Fruit fly (Drosophila melanogaster): Measurements from ENCODE around the gene Asciz.

Gene Asciz

DNA sequence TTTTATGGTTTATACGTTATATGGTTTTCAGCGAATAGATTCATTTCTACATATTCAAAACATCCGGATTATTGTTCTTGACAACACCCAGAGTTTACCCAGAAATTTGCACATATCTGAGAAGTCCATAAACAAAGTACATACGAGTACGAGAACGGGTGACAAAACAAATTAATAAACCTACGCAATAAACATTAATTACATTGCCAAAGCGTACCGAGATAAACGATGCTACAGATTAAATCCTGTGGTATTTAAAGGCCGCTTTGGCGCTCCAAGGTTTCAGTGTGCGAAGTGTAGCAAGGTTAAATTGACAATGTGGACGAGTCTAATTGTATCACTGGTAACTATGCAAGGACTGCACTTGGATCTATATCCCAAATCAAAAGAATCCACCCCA is 21.2 kb upstream of the Asciz start, which contains the start of gene CG14957:
Gene CG14957 (plus strand): TSS at position 301 of the 400 bp plus-strand sequence.
- TF ChIP-seq h (optimal IDR thresholded peaks at IDR 0.05) = no peak
- no peak for TF ChIP-seq ttk (optimal IDR thresholded peaks at IDR 0.05)
- TF ChIP-seq Myc (optimal IDR thresholded peaks at IDR 0.05) = no peak
- TF ChIP-seq psq (optimal IDR thresholded peaks at IDR 0.05) = no peak
- no peak for TF ChIP-seq Sin3A (optimal IDR thresholded peaks at IDR 0.05)
- no peak for TF ChIP-seq insv (optimal IDR thresholded peaks at IDR 0.05)

DNA sequence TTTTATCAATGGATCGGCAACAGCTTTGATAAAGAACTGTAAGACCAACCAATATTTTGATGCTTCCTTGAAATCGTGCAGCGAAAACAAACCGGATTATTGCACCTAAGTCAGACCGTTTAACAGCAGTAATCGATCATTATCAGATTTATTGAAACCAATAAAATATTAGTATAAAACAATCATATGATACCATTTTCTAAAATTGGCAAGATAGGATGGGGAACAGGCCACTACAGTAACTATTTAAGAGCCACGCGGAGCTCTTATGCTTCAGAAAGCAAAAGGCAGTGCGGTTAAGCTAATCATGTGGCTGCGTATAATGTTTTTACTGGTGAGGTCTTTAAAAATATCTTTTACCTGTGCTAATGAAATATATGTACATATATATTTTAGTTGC is 20.3 kb upstream of the Asciz start, which contains the start of gene CG32284:
Gene CG32284 (plus strand): TSS at position 301 of the 400 bp plus-strand sequence.
- TF ChIP-seq Myc (optimal IDR thresholded peaks at IDR 0.05) = no peak
- no peak for TF ChIP-seq h (optimal IDR thresholded peaks at IDR 0.05)
- no peak for TF ChIP-seq insv (optimal IDR thresholded peaks at IDR 0.05)

DNA sequence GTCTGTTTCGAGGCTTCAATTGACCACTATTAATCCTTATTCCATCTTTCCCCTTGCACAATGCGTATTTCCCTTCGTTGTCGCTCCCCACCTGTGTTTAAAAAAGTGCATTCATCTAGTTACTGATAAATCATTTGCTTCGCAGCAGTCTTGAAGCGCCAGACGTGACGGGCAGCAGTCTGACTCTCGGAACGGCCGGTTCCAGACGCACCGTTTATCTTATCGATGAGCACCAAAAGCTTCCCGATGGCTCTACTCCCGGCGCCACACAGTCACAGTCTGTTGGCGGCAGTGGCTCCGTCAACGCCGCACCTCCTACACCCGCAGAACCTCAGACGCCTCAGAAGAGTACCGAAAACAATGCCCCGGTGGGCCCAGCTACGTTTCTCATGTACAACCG is 18.1 kb upstream of the Asciz start, which contains the start of gene CG42494:
Gene CG42494 (plus strand): TSS at position 301 of the 400 bp plus-strand sequence.
- no peak for TF ChIP-seq ttk (optimal IDR thresholded peaks at IDR 0.05)

DNA sequence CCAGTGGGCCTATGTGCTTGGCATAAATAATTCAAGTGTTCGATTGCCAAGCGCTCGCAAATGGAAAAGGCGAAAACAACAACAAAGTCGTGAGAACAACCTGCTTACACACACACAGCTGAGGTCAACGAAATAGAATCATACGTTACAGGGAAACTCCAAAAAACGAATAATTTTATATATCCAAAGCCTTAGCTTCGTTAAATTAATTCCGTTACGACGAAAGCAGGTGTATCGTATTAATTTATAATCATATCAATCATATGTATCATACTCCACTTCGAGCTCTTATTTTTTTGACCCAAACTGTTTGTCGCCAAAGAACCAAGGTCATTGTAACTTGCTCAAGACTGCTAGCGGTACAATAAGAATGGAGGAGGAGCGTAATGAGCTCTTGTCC is 13.4 kb upstream of the Asciz start:
- TF ChIP-seq Myc (optimal IDR thresholded peaks at IDR 0.05) (no peak), h (optimal IDR thresholded peaks at IDR 0.05) (no peak), insv (optimal IDR thresholded peaks at IDR 0.05) (no peak), psq (optimal IDR thresholded peaks at IDR 0.05) (no peak), Sin3A (optimal IDR thresholded peaks at IDR 0.05) (no peak), ttk (optimal IDR thresholded peaks at IDR 0.05) (no peak)

DNA sequence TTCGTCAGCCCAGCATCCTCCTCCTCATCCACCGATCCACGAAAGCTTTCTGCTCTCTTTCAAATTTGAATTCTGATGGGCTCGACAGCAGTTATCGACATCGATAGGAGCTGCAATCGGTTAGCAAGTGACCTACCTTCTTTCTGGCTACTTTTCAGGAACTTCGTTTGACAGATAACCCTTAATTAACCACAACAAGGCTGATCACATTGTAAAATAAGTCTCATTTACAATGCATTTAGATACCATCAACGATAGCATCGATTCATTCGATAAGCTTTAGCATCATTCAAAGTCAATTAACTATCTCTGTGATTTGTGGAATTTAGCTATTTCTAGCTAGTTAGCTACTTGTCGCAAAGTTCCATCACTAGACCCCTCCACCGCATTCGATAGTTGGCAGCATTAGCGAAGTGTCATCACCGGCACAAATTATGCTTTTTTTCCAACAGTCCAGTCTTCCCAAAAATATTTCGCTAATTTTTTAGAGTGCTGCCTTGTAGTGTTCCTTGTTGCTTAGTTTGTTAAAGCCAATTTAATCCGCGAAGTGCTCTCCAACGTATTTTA is 12.6 kb upstream of the Asciz start, which contains the start of the genes MnM and Girdin:
Gene MnM (minus strand): TSS at position 51 of the 567 bp plus-strand sequence.
Gene Girdin (plus strand): TSS at position 401 of the 567 bp plus-strand sequence.
- TF ChIP-seq psq (optimal IDR thresholded peaks at IDR 0.05) = no peak
- TF ChIP-seq h (optimal IDR thresholded peaks at IDR 0.05) = no peak
- TF ChIP-seq ttk (optimal IDR thresholded peaks at IDR 0.05) = no peak
- TF ChIP-seq insv (optimal IDR thresholded peaks at IDR 0.05) = no peak
- no peak for TF ChIP-seq Myc (optimal IDR thresholded peaks at IDR 0.05)
- no peak for TF ChIP-seq Sin3A (optimal IDR thresholded peaks at IDR 0.05)

DNA sequence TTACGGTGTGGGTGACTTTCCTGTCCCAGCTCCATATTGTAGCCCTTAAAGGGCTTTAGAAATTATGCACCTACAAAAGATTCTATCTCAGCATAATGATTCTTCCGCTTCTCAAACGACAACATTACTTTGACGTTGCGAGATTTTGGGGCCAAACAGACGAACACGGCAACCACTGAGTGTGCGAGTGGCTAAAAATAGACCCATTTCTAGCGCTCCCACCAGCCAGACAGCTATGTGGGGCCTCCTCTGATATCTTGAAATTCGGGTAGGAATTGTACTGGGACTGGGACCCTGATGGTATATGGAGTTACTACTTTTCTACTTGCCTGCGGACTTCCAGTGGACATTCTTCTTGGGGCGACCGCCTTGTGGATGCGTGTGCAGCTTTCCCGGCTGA is 11.8 kb upstream of the Asciz start:
- TF ChIP-seq h (optimal IDR thresholded peaks at IDR 0.05) (no peak), insv (optimal IDR thresholded peaks at IDR 0.05) (no peak), ttk (optimal IDR thresholded peaks at IDR 0.05) (no peak), Sin3A (optimal IDR thresholded peaks at IDR 0.05) (no peak), Myc (optimal IDR thresholded peaks at IDR 0.05) (no peak), psq (optimal IDR thresholded peaks at IDR 0.05) (no peak)

DNA sequence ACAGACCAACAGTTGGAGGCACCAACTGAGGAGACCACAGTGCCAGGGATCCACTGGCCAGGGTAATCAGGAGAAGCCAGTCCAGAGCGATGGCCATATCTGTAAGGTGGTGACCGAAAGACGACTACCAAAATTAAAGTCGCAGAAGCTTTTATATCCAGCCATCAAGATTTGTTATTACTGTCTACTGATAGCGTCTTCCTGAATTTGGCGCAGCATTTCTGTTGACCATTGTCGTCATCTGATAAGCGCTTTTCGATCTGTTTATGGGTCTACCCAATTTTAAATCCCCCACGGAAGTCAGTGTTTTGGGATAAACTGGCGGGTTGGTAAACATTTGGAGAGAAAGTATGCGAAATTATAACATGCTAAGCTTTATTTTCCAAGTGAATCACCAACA is 6.4 kb upstream of the Asciz start, which contains the start of gene CG14963:
Gene CG14963 (minus strand): TSS at position 101 of the 400 bp plus-strand sequence.
- TF ChIP-seq Myc (optimal IDR thresholded peaks at IDR 0.05) (no peak), insv (optimal IDR thresholded peaks at IDR 0.05) (no peak), psq (optimal IDR thresholded peaks at IDR 0.05) (no peak), Sin3A (optimal IDR thresholded peaks at IDR 0.05) (no peak), ttk (optimal IDR thresholded peaks at IDR 0.05) (no peak), h (optimal IDR thresholded peaks at IDR 0.05) (no peak)

DNA sequence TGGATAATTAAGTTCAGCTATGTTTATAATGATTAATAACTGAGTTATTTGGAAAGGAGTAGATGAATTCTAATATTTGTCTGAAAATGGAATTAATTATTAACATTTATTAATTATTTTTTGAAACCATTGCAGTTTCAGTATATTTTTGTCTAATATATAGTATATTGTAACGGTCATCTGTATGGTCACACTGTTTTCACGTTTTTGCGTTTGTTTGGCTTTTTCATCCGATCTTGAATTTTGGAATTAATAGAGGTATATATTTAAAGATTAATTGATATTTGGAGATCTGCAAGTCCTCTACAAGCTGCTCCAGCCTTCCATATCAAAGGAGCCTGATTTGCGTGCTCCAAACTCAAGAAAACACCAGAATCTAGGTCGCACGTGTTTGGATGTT is 3.1 kb upstream of the Asciz start, which contains the start of the genes CG32278 and CG32281:
Gene CG32278 (plus strand): TSS at position 180 of the 400 bp plus-strand sequence.
Gene CG32281 (plus strand): TSS at position 269 of the 400 bp plus-strand sequence.
- no peak for TF ChIP-seq ttk (optimal IDR thresholded peaks at IDR 0.05)
- TF ChIP-seq insv (optimal IDR thresholded peaks at IDR 0.05) = no peak
- TF ChIP-seq psq (optimal IDR thresholded peaks at IDR 0.05) = no peak
- no peak for TF ChIP-seq h (optimal IDR thresholded peaks at IDR 0.05)
- no peak for TF ChIP-seq Myc (optimal IDR thresholded peaks at IDR 0.05)
- TF ChIP-seq Sin3A (optimal IDR thresholded peaks at IDR 0.05) = no peak

DNA sequence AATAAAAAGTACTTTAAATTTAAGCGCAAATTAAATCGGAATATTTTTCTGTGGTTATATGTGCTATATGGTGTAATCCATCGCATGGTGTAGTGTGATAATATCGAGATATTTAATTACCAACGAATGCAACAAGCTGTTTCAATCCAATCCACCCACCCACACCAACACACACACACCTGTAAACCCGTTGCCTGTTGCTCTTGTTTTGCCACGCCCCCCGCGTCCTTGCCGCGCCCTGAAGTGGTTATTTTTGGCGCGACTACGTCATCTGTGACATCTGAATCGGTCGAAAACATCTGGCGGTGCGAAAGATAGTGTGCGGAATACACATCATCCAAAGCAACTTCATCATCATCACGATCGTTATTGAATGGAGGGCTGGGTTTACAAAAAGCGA is 651 bp downstream of the Asciz start:
- TF ChIP-seq insv (optimal IDR thresholded peaks at IDR 0.05) (no peak), Myc (optimal IDR thresholded peaks at IDR 0.05) (no peak), psq (optimal IDR thresholded peaks at IDR 0.05) (no peak), h (optimal IDR thresholded peaks at IDR 0.05) (no peak), Sin3A (optimal IDR thresholded peaks at IDR 0.05) (no peak), ttk (optimal IDR thresholded peaks at IDR 0.05) (no peak)

DNA sequence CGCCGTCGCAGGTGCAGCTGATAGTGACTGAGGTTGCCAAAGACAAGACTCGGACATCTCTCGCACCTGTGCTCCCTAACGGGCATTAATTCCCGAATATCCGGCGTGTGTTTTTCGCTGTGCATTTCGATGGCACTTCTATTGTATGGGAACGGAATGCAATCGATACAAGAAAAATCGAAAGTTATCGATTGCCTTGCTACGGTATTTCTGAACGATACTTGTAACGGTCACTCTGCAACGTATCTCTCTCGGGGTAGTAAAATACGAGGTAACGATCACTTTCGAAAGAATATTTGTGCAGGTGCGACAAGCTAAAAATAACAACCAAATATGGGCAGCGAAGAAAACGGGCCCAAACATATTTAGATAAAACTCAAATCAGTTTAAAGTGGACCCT is 1.1 kb downstream of the Asciz start, which contains the start of gene CG32280:
Gene CG32280 (plus strand): TSS at position 231 of the 400 bp plus-strand sequence.
- TF ChIP-seq psq (optimal IDR thresholded peaks at IDR 0.05) = no peak
- no peak for TF ChIP-seq ttk (optimal IDR thresholded peaks at IDR 0.05)
- TF ChIP-seq Myc (optimal IDR thresholded peaks at IDR 0.05) = no peak

DNA sequence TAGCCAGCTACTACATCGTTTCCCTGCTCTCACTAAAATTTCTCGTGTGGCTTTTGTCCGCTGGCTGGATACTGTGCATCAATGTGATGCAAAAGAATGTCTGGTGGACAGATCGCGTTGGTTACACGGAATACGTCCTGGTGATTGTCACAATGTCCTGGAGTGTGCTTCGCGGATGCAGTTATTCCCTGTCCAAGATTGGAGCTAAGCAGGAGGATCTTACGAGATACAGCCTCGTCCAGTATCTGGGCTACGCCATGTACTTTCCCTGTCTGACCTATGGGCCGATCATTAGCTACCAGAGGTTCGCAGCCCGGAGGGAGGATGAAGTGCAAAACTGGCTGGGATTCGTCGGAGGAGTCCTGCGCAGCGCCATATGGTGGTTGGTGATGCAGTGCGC is 3.5 kb downstream of the Asciz start:
- peak; percentile 95 for TF ChIP-seq ttk (optimal IDR thresholded peaks at IDR 0.05)
- no peak for TF ChIP-seq insv (optimal IDR thresholded peaks at IDR 0.05)

DNA sequence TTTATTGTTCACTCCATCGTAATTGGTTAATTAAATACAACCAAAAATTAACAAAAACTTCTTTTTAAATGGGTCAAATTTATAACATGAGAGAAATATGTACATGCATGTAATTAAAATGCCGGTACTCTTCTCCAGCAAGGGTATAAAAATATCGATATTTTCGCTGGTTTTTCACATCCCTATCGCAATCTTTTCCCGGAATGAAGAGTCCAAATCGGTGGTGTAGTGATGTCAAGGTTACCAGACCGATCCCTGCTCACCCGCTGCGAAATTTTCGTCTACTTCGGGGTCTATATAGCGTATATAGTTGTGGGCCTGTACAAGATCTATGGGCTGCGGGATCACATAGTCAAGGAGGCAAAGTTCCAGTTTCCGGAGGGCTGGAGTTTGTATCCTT is 4.1 kb downstream of the Asciz start, which contains the start of gene rasp:
Gene rasp (plus strand): TSS at position 213 of the 400 bp plus-strand sequence.
- TF ChIP-seq insv (optimal IDR thresholded peaks at IDR 0.05) (no peak), h (optimal IDR thresholded peaks at IDR 0.05) (no peak), Sin3A (optimal IDR thresholded peaks at IDR 0.05) (no peak), Myc (optimal IDR thresholded peaks at IDR 0.05) (no peak)

Measured in Kc167 (cell line).